Worm (Caenorhabditis elegans) whole organism, L4 larva: ENCODE results near the gene inx-9.

Source experiments
- T20F7.1 ChIP-seq: fragments of 200-800 bp; sonication (Bioruptor generic); optimal IDR thresholded peaks from 2 replicates; lab custom pipeline; 2018; ENCODE audit warnings: mild to moderate bottlenecking, missing genetic modification characterization, missing compliant biosample characterization
- Y48G9A.11 ChIP-seq: fragments of 200-800 bp; sonication (Bioruptor generic); IDR thresholded peaks from 2 replicates; pipeline ENCODE4 v1.3.6; 2022; ENCODE audit warnings: missing genetic modification reagents, missing genetic modification characterization, missing compliant biosample characterization
- ZK546.5 ChIP-seq, 2 experiments: sonication (generic microtip); optimal IDR thresholded peaks; 2 replicates each; lab custom pipeline; 2017; ENCODE audit warnings: missing biosample characterization in 2 of 2, missing genetic modification characterization in 2 of 2
- aha-1 ChIP-seq: fragments of 150-350 bp; peaks from one replicate; lab custom pipeline; 2014; ENCODE audit warnings: missing biosample characterization, missing genetic modification characterization
- aly-2 ChIP-seq: sonication (generic microtip); optimal IDR thresholded peaks from 2 replicates; lab custom pipeline; 2018; ENCODE audit warnings: missing biosample characterization, missing genetic modification characterization
- ceh-44 ChIP-seq: fragments of 200-800 bp; sonication (Bioruptor generic); IDR thresholded peaks from 2 replicates; pipeline ENCODE4 v1.3.6; 2022; ENCODE audit warnings: missing genetic modification reagents, missing genetic modification characterization, missing compliant biosample characterization
- ceh-62 ChIP-seq: sonication (generic microtip); optimal IDR thresholded peaks from 2 replicates; lab custom pipeline; 2017; ENCODE audit warnings: missing biosample characterization, missing genetic modification characterization
- ceh-82 ChIP-seq: sonication (generic microtip); optimal IDR thresholded peaks from 2 replicates; lab custom pipeline; 2017; ENCODE audit warnings: missing biosample characterization, missing genetic modification characterization
- ctbp-1 ChIP-seq: fragments of 200-800 bp; sonication (Bioruptor generic); IDR thresholded peaks from 2 replicates; pipeline ENCODE4 v1.3.6; 2022; ENCODE audit warnings: missing genetic modification reagents, missing genetic modification characterization, missing compliant biosample characterization
- daf-16 ChIP-seq, 3 experiments: sonication (generic microtip); optimal IDR thresholded peaks; 2 replicates each; lab custom pipeline; 2016 to 2017; ENCODE audit warnings: missing genetic modification characterization in 3 of 3, missing genetic modification reagents in 3 of 3, mild to moderate bottlenecking in 2 of 3, missing compliant biosample characterization in 2 of 3, missing biosample characterization in 1 of 3, moderate library complexity in 1 of 3
- daf-19 ChIP-seq: fragments of 200-800 bp; sonication (Bioruptor generic); conservative IDR thresholded peaks from 2 replicates; pipeline ENCODE4 v1.3.6; 2022; ENCODE audit warnings: missing genetic modification characterization, missing compliant biosample characterization
- dmd-6 ChIP-seq: fragments of 200-800 bp; sonication (Bioruptor generic); IDR thresholded peaks from 2 replicates; pipeline ENCODE4 v1.3.6; 2022; ENCODE audit warnings: missing genetic modification reagents, missing genetic modification characterization, missing compliant biosample characterization
- dmd-8 ChIP-seq: fragments of 200-800 bp; sonication (Bioruptor generic); IDR thresholded peaks from 2 replicates; pipeline ENCODE4 v1.3.6; 2022; ENCODE audit warnings: missing genetic modification characterization, missing compliant biosample characterization
- dve-1 ChIP-seq: sonication (generic microtip); optimal IDR thresholded peaks from 2 replicates; lab custom pipeline; 2017; ENCODE audit warnings: antibody characterized with exemption, mild to moderate bottlenecking, missing genetic modification characterization, missing compliant biosample characterization; ENCODE audit not compliant: insufficient read depth
- egl-27 ChIP-seq: sonication (generic microtip); optimal IDR thresholded peaks from 3 replicates; lab custom pipeline; 2017; ENCODE audit warnings: missing biosample characterization, missing genetic modification reagents, missing genetic modification characterization
- gei-8 ChIP-seq: fragments of 200-800 bp; sonication (Bioruptor generic); optimal IDR thresholded peaks from 2 replicates; lab custom pipeline; 2018; ENCODE audit warnings: mild to moderate bottlenecking, missing genetic modification characterization, missing compliant biosample characterization
- hif-1 ChIP-seq, 2 experiments: sonication (generic microtip); optimal IDR thresholded peaks; 2 replicates each; lab custom pipeline; 2016 to 2017; ENCODE audit warnings: missing compliant biosample characterization in 2 of 2, missing genetic modification characterization in 2 of 2, missing genetic modification reagents in 2 of 2, missing genotype in 2 of 2, mild to moderate bottlenecking in 1 of 2
- lim-7 ChIP-seq: fragments of 200-800 bp; sonication (Bioruptor generic); IDR thresholded peaks from 2 replicates; pipeline ENCODE4 v1.3.6; 2022; ENCODE audit warnings: missing genetic modification characterization, missing compliant biosample characterization
- lin-13 ChIP-seq: fragments of 150-350 bp; optimal IDR thresholded peaks from 2 replicates; lab custom pipeline; 2014; ENCODE audit warnings: missing biosample characterization, missing genetic modification reagents, missing genetic modification characterization
- lin-15B ChIP-seq: fragments of 150-350 bp; sonication (generic microtip); optimal IDR thresholded peaks from 3 replicates; lab custom pipeline; 2014; ENCODE audit warnings: missing biosample characterization, missing genetic modification characterization
- lin-29 ChIP-seq: fragments of 200-800 bp; sonication (Bioruptor generic); IDR thresholded peaks from 2 replicates; pipeline ENCODE4 v1.3.6; 2022; ENCODE audit warnings: missing genetic modification reagents, missing genetic modification characterization, missing compliant biosample characterization
- lin-38 ChIP-seq: fragments of 200-800 bp; sonication (Bioruptor generic); IDR thresholded peaks from 2 replicates; pipeline ENCODE4 v1.3.6; 2022; ENCODE audit warnings: missing genetic modification reagents, missing genetic modification characterization, missing compliant biosample characterization
- lin-39 ChIP-seq: fragments of 150-350 bp; optimal IDR thresholded peaks from 2 replicates; lab custom pipeline; 2014; ENCODE audit warnings: missing biosample characterization, missing genetic modification reagents, missing genetic modification characterization
- lir-3 ChIP-seq: sonication (generic microtip); optimal IDR thresholded peaks from 2 replicates; lab custom pipeline; 2016; ENCODE audit warnings: mild to moderate bottlenecking, missing genetic modification characterization, missing compliant biosample characterization
- mdl-1 ChIP-seq, 2 experiments: fragments of 150-350 bp in 1 of 2; sonication (generic microtip) in 1 of 2; optimal IDR thresholded peaks; 2 replicates each; lab custom pipeline; 2014 to 2017; ENCODE audit warnings: missing biosample characterization in 2 of 2, missing genetic modification characterization in 2 of 2
- mdt-29 ChIP-seq: fragments of 200-800 bp; sonication (Bioruptor generic); IDR thresholded peaks from 2 replicates; pipeline ENCODE4 v1.3.6; 2022; ENCODE audit warnings: missing genetic modification reagents, missing genetic modification characterization, missing compliant biosample characterization
- mep-1 ChIP-seq: fragments of 150-350 bp; sonication (generic microtip); optimal IDR thresholded peaks from 3 replicates; lab custom pipeline; 2014; ENCODE audit warnings: missing biosample characterization, missing genetic modification characterization
- mes-2 ChIP-seq: sonication (generic microtip); optimal IDR thresholded peaks from 2 replicates; lab custom pipeline; 2016; ENCODE audit warnings: missing genotype, mild to moderate bottlenecking, missing genetic modification characterization, missing compliant biosample characterization; ENCODE audit not compliant: poor library complexity, severe bottlenecking
- mxl-2 ChIP-seq: fragments of 200-800 bp; sonication (Bioruptor generic); conservative IDR thresholded peaks from 2 replicates; pipeline ENCODE4 v1.3.6; 2022; ENCODE audit warnings: missing genetic modification reagents, missing genetic modification characterization, missing compliant biosample characterization
- nhr-11 ChIP-seq: fragments of 150-350 bp; optimal IDR thresholded peaks from 2 replicates; lab custom pipeline; 2014; ENCODE audit warnings: missing biosample characterization, missing genetic modification characterization
- nhr-237 ChIP-seq: sonication (generic microtip); optimal IDR thresholded peaks from 2 replicates; lab custom pipeline; 2017; ENCODE audit warnings: missing biosample characterization, missing genetic modification characterization
- nhr-25 ChIP-seq: sonication (generic microtip); optimal IDR thresholded peaks from 2 replicates; lab custom pipeline; 2017; ENCODE audit warnings: missing genetic modification characterization, mild to moderate bottlenecking, missing compliant biosample characterization, antibody characterized with exemption, moderate library complexity, borderline replicate concordance; ENCODE audit not compliant: insufficient read depth
- nhr-41 ChIP-seq: fragments of 200-800 bp; sonication (Bioruptor generic); IDR thresholded peaks from 2 replicates; pipeline ENCODE4 v1.3.6; 2022; ENCODE audit warnings: missing genetic modification reagents, missing genetic modification characterization, missing compliant biosample characterization
- pha-4 ChIP-seq, 2 experiments: fragments of 150-350 bp in 1 of 2; fragments of 200-800 bp in 1 of 2; sonication (Bioruptor generic) in 1 of 2; IDR thresholded peaks in 1 of 2; optimal IDR thresholded peaks in 1 of 2; 2 replicates each; pipeline versions ENCODE4 v1.3.6 to Lab custom; 2014 to 2022; ENCODE audit warnings: missing genetic modification characterization in 2 of 2, missing genetic modification reagents in 2 of 2, missing biosample characterization in 1 of 2, missing compliant biosample characterization in 1 of 2
- php-3 ChIP-seq: fragments of 200-800 bp; sonication (Bioruptor generic); IDR thresholded peaks from 2 replicates; pipeline ENCODE4 v1.3.6; 2022; ENCODE audit warnings: missing genetic modification reagents, missing genetic modification characterization, missing compliant biosample characterization
- saeg-2 ChIP-seq: fragments of 200-800 bp; sonication (Bioruptor generic); IDR thresholded peaks from 2 replicates; pipeline ENCODE4 v1.3.6; 2022; ENCODE audit warnings: missing genetic modification reagents, missing genetic modification characterization, missing compliant biosample characterization
- skn-1 ChIP-seq: fragments of 150-350 bp; optimal IDR thresholded peaks from 2 replicates; lab custom pipeline; 2014; ENCODE audit warnings: missing biosample characterization, missing genetic modification characterization
- snpc-1.2 ChIP-seq: fragments of 200-800 bp; sonication (Bioruptor generic); IDR thresholded peaks from 2 replicates; pipeline ENCODE4 v1.3.6; 2022; ENCODE audit warnings: missing genetic modification reagents, missing genetic modification characterization, missing compliant biosample characterization
- snpc-4 ChIP-seq: fragments of 150-350 bp; optimal IDR thresholded peaks from 2 replicates; lab custom pipeline; 2014; ENCODE audit warnings: missing biosample characterization, missing genetic modification characterization
- spr-1 ChIP-seq: sonication (generic microtip); optimal IDR thresholded peaks from 2 replicates; lab custom pipeline; 2016; ENCODE audit warnings: mild to moderate bottlenecking, missing genetic modification characterization, missing compliant biosample characterization
- vab-7 ChIP-seq: fragments of 200-800 bp; sonication (Bioruptor generic); IDR thresholded peaks from 2 replicates; pipeline ENCODE4 v1.3.6; 2022; ENCODE audit warnings: missing genetic modification reagents, missing genetic modification characterization, missing compliant biosample characterization
- zfp-2 ChIP-seq: sonication (generic microtip); optimal IDR thresholded peaks from 2 replicates; lab custom pipeline; 2016; ENCODE audit warnings: mild to moderate bottlenecking, missing genetic modification characterization, missing compliant biosample characterization

inx-9 gene

DNA sequence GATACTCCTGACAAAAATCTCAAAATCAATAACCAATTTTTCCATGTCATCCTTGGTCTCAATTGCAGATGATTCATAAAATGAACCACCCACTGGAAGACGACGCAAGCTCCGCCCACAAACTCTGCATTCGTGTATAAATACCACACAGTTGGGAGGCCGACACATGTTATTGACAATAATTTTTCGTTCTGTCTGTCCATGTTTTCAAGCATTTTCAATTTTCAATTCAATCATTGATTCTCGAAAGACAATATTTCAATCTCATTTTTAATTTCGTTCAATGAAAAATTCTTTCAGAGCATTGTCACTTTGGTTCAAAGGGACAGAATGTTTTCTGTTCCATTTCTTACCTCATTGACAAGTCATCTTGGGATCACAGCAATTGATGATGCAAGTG is at the start of gene inx-9:
inx-9 (plus strand) TSS at position 301 of the 400 bp plus-strand sequence.
- TF ChIP-seq Y48G9A.11 (GFP tag; lab: Robert Waterston, UW), result no peak
- TF ChIP-seq T20F7.1 (GFP tag; lab: Kevin White, UChicago), result no peak
- no peak for TF ChIP-seq aha-1 (tag; lab: Kevin White, UChicago)
- TF ChIP-seq pha-4 (GFP tag; IDR thresholded peaks at IDR 0.05; lab: Robert Waterston, UW), result no peak
- TF ChIP-seq pha-4 (tag; optimal IDR thresholded peaks at IDR 0.05; lab: Kevin White, UChicago), result no peak
- no peak for TF ChIP-seq aly-2 (tag; lab: Kevin White, UChicago)
- no peak for TF ChIP-seq skn-1
- no peak for TF ChIP-seq daf-19 (GFP tag; lab: Robert Waterston, UW)
- no peak for TF ChIP-seq ceh-44 (GFP tag; lab: Robert Waterston, UW)

DNA sequence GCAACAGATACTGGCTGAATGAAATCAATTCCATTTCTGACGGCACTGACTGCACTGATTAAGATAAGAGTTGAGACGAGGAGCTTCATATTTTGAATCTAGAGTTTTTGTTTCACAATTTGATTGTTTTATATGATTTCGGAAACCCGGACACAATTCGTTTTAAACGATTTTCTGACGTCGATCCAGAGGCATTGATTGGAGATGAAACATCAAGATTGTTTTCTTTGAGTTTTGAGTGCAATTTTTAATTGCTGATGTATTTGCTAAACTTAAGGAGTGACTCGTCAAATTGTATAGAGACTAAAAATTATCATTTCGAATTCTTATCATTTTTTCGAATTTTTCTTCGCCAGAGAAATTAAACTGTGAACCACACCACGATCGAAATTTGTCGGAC is 48.3 kb upstream of the inx-9 start, which contains the start of gene lys-6:
lys-6 (minus strand) TSS at position 101 of the 400 bp plus-strand sequence.
- TF ChIP-seq snpc-1.2 (no peak), mxl-2 (no peak), ZK546.5 (tag; optimal IDR thresholded peaks at IDR 0.05; lab: Kevin White, UChicago) (no peak), lin-15B (tag; lab: Kevin White, UChicago) (no peak), lin-29 (no peak)
- TF ChIP-seq, all 104 proteins: peak for 0

ce11 chrIV:11631750-11632149 is 44.4 kb upstream of the inx-9 start, which contains the start of gene F58B3.4:
Gene F58B3.4 (minus strand): TSS chrIV:11631850.
- TF ChIP-seq ctbp-1 (GFP tag; lab: Robert Waterston, UW), result no peak
- TF ChIP-seq dmd-8, result no peak
- TF ChIP-seq egl-27 (tag; lab: Kevin White, UChicago), result no peak
- TF ChIP-seq nhr-25 (tag; lab: Kevin White, UChicago), result no peak
- no peak for TF ChIP-seq skn-1
- no peak for TF ChIP-seq spr-1 (tag; lab: Kevin White, UChicago)
- TF ChIP-seq snpc-4 (tag; lab: Kevin White, UChicago), result no peak
- no peak for TF ChIP-seq lim-7 (GFP tag; lab: Robert Waterston, UW)
- no peak for TF ChIP-seq nhr-237
- TF ChIP-seq ceh-82 (tag; lab: Kevin White, UChicago), result no peak
- no peak for TF ChIP-seq lin-39 (tag; lab: Kevin White, UChicago)
- TF ChIP-seq vab-7 (GFP tag; lab: Robert Waterston, UW), result no peak
- TF ChIP-seq mdt-29 (GFP tag; lab: Robert Waterston, UW), result no peak
- no peak for TF ChIP-seq saeg-2

DNA sequence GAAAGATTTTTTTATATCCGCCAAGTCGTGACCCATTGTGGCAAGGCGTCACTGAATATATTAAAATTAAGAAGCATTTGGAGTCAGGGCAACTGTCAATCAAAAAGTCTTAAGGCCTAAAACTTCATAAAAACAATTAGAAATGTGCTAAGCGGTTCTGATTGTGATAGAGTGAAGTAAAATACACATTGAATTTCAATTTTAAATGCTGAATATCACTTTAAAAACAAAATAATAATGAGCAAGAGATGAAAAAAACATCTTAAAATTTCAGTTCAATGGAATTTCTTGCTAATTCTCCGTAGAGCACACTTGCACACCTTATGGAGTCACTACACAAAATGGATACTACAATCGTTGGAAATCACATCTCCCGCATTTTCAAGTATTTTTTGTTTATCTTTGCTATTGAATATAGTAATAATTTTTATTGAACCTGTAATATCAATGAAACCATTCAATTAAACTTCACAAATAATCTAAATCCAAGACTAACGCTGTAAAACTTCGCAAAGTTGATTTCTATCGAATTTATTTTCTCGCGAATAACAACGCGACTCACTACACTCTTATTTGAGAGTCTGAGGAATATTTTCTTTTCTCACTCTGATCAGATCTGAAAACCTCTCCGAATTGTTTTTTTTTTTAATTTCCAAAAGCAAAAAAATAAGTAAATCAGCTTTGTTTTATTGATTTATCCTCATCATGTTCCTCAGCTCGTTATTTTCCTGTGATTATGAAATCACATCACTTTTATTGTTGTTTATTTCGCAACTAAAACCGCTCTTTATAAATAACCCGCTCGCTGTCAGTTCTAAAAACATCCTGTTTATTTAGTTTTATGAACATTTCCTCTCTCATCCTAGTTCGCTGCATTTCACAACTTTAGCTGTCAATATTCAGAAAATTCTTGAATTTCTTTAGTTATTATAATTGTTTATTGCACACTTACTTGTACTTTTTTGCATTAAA is 40.4 kb upstream of the inx-9 start, which contains the start of gene mars-1:
mars-1 (minus strand) TSS at position 51 of the 972 bp plus-strand sequence.
- peak in 1 of 2 experiments; percentile 74 for TF ChIP-seq hif-1 (tag; optimal IDR thresholded peaks at IDR 0.05; lab: Kevin White, UChicago)
- no peak for TF ChIP-seq dmd-8
- peak; percentile 82 for TF ChIP-seq mes-2 (tag; lab: Kevin White, UChicago)
- TF ChIP-seq nhr-41 (GFP tag; lab: Robert Waterston, UW), result no peak
- peak; percentile 64 for TF ChIP-seq lin-13 (GFP tag; lab: Kevin White, UChicago)
- 0 out of 2 replicates have a peak, but pooled peaks have one; percentile 20 for TF ChIP-seq dmd-6 (GFP tag; lab: Robert Waterston, UW)
- no peak for TF ChIP-seq gei-8 (GFP tag; lab: Kevin White, UChicago)
- peak; percentile 81 for TF ChIP-seq T20F7.1 (GFP tag; lab: Kevin White, UChicago)
- peak; percentile 78 for TF ChIP-seq mep-1
- TF ChIP-seq ceh-62 (tag; lab: Kevin White, UChicago), result no peak
- TF ChIP-seq dve-1 (tag; lab: Kevin White, UChicago), result peak; percentile 45
- no peak for TF ChIP-seq pha-4 (GFP tag; IDR thresholded peaks at IDR 0.05; lab: Robert Waterston, UW)
- TF ChIP-seq pha-4 (tag; optimal IDR thresholded peaks at IDR 0.05; lab: Kevin White, UChicago), result no peak
- no peak for TF ChIP-seq zfp-2 (tag; lab: Kevin White, UChicago)
- TF ChIP-seq nhr-237, result no peak
- TF ChIP-seq mdl-1 (tag; optimal IDR thresholded peaks at IDR 0.05; lab: Kevin White, UChicago), result peak in 1 of 2 experiments; percentile 15
- TF ChIP-seq lin-38, result peak; percentile 96
- peak in 1 of 2 experiments; percentile 50 for TF ChIP-seq daf-16 (GFP tag; optimal IDR thresholded peaks at IDR 0.05; lab: Kevin White, UChicago)
- TF ChIP-seq daf-16 (tag; optimal IDR thresholded peaks at IDR 0.05; lab: Kevin White, UChicago), result peak; percentile 55
- no peak for TF ChIP-seq lir-3 (tag; lab: Kevin White, UChicago)
- TF ChIP-seq nhr-11, result peak; percentile 66
- no peak for TF ChIP-seq php-3 (GFP tag; lab: Robert Waterston, UW)
